Worm (Caenorhabditis elegans): ENCODE results near the gene lys-10.

ce11 chrIV:8345518-8345917, 12.9 kb downstream of the lys-10 start, which contains the start of gene F17E9.5:
- TF ChIP-seq nhr-28 (tag; optimal IDR thresholded peaks at IDR 0.05) (no peak), hlh-1 (tag; optimal IDR thresholded peaks at IDR 0.05) (no peak), unc-62 (GFP tag; optimal IDR thresholded peaks at IDR 0.05) (no peak), tbx-8 (GFP tag; optimal IDR thresholded peaks at IDR 0.05) (no peak), nhr-76 (tag; optimal IDR thresholded peaks at IDR 0.05) (no peak)

All from whole organism, mixed stage, embryonic.